Fruit fly (Drosophila melanogaster) whole organism: ENCODE measurements around the gene CG6013.

ENCODE experiments used
- Dll ChIP-seq: fragments of >200 bp; optimal IDR thresholded peaks from 2 replicates; lab custom pipeline; 2017
- pan ChIP-seq: fragments of >200 bp; optimal IDR thresholded peaks from 2 replicates; lab custom pipeline; 2017
- psq ChIP-seq: fragments of >200 bp; optimal IDR thresholded peaks from 2 replicates; lab custom pipeline; 2017
- usp ChIP-seq: fragments of >200 bp; optimal IDR thresholded peaks from 2 replicates; lab custom pipeline; 2017; ENCODE audit warnings: missing biosample characterization, missing genetic modification characterization, mixed read lengths

- TF ChIP-seq pan (lab: Kevin White, UChicago) (no peak), usp (GFP tag; lab: Kevin White, UChicago) (no peak), Dll (lab: Kevin White, UChicago) (no peak), psq (lab: Kevin White, UChicago) (no peak)
Observed at dm6 chr3R:19071951-19072350, 40.6 kb downstream of the CG6013 start.
